Worm (Caenorhabditis elegans) whole organism, midembryonic: ENCODE results near the gene B0281.4.

Source experiments
- flt-1 ChIP-seq: fragments of 200-800 bp; sonication (Bioruptor generic); IDR thresholded peaks from 2 replicates; pipeline ENCODE4 v1.3.6; 2022; ENCODE audit warnings: missing genetic modification characterization, missing compliant biosample characterization
- med-1 ChIP-seq: sonication (generic microtip); optimal IDR thresholded peaks from 2 replicates; lab custom pipeline; 2017; ENCODE audit warnings: missing genetic modification characterization, mild to moderate bottlenecking, missing compliant biosample characterization, antibody characterized with exemption, missing genetic modification reagents; ENCODE audit not compliant: insufficient read depth
- ztf-29 ChIP-seq: fragments of 200-800 bp; sonication (Bioruptor generic); IDR thresholded peaks from 2 replicates; pipeline ENCODE4 v1.3.6; 2022; ENCODE audit warnings: missing genetic modification reagents, missing genetic modification characterization, missing compliant biosample characterization

ce11 chrII:2295817-2296315, 2.8 kb downstream of the B0281.4 start, which contains the start of gene fbxc-25:
- TF ChIP-seq ztf-29 (GFP tag; lab: Robert Waterston, UW), result no peak
- TF ChIP-seq med-1 (GFP tag; lab: Kevin White, UChicago), result no peak
- no peak for TF ChIP-seq flt-1 (GFP tag; lab: Robert Waterston, UW)
